Fruit fly (Drosophila melanogaster): ENCODE measurements around the gene Sfp24F.

Gene Sfp24F

dm6 chr2L:4459543-4459942, 17.7 kb upstream of the Sfp24F start, which contains the start of the genes mRpL27 and CG15435 (continued):
- TF ChIP-seq CG15269 (tag; optimal IDR thresholded peaks at IDR 0.05) (peak; percentile 49), CG10147 (GFP tag; optimal IDR thresholded peaks at IDR 0.05) (peak; percentile 54), CG7928 (GFP tag; optimal IDR thresholded peaks at IDR 0.05) (no peak), wdn (GFP tag; IDR thresholded peaks at IDR 0.05) (no peak), CG10366 (GFP tag; IDR thresholded peaks at IDR 0.05) (no peak), CG2120 (GFP tag; optimal IDR thresholded peaks at IDR 0.05) (peak; percentile 68), Fer2 (tag; optimal IDR thresholded peaks at IDR 0.05) (peak; percentile 16), bab2 (GFP tag; optimal IDR thresholded peaks at IDR 0.05) (no peak), tx (GFP tag; optimal IDR thresholded peaks at IDR 0.05) (no peak), fd96Cb (tag; optimal IDR thresholded peaks at IDR 0.05) (no peak), CG11247 (GFP tag; IDR thresholded peaks at IDR 0.05) (no peak), klu (GFP tag; IDR thresholded peaks at IDR 0.05) (peak; percentile 28; the same call in 1 of the 2 replicates), en (GFP tag; optimal IDR thresholded peaks at IDR 0.05) (no peak), CG8944 (GFP tag; optimal IDR thresholded peaks at IDR 0.05) (no peak), CG2678 (tag; optimal IDR thresholded peaks at IDR 0.05) (peak; percentile 53), tna (GFP tag; IDR thresholded peaks at IDR 0.05; ENCODE audit: partially characterized antibody) (no peak), H15 (GFP tag; IDR thresholded peaks at IDR 0.05) (no peak), D19A (tag; optimal IDR thresholded peaks at IDR 0.05) (no peak), tll (GFP tag; optimal IDR thresholded peaks at IDR 0.05) (no peak), mirr (GFP tag; optimal IDR thresholded peaks at IDR 0.05) (no peak), CG2712 (tag; optimal IDR thresholded peaks at IDR 0.05) (peak; percentile 59), Elba2 (GFP tag; optimal IDR thresholded peaks at IDR 0.05) (peak; percentile 22), MTF-1 (GFP tag; optimal IDR thresholded peaks at IDR 0.05; ENCODE audit: borderline replicate concordance) (no peak), CG12744 (GFP tag; optimal IDR thresholded peaks at IDR 0.05) (no peak), z (GFP tag; IDR thresholded peaks at IDR 0.05) (no peak), CG10979 (tag; optimal IDR thresholded peaks at IDR 0.05) (peak; percentile 20), CHES-1-like (GFP tag; optimal IDR thresholded peaks at IDR 0.05) (no peak), CG33213 (GFP tag; optimal IDR thresholded peaks at IDR 0.05) (no peak), CG5953 (GFP tag; IDR thresholded peaks at IDR 0.05) (no peak), CG5180 (GFP tag; optimal IDR thresholded peaks at IDR 0.05) (no peak), usp (GFP tag; optimal IDR thresholded peaks at IDR 0.05) (no peak), Blimp-1 (GFP tag; optimal IDR thresholded peaks at IDR 0.05) (no peak), CG7556 (GFP tag; optimal IDR thresholded peaks at IDR 0.05) (peak; percentile 7), CG18262 (tag; optimal IDR thresholded peaks at IDR 0.05) (peak; percentile 32), CG17568 (GFP tag; optimal IDR thresholded peaks at IDR 0.05) (no peak), sens-2 (GFP tag; IDR thresholded peaks at IDR 0.05) (no peak), YL-1 (GFP tag; optimal IDR thresholded peaks at IDR 0.05) (peak; percentile 75), esg (GFP tag; conservative IDR thresholded peaks at IDR 0.05) (no peak), CrebB (tag; optimal IDR thresholded peaks at IDR 0.05) (no peak), CG4424 (GFP tag; optimal IDR thresholded peaks at IDR 0.05) (no peak), Camta (GFP tag; optimal IDR thresholded peaks at IDR 0.05) (no peak), CG12769 (tag; optimal IDR thresholded peaks at IDR 0.05) (no peak), Poxn (GFP tag; IDR thresholded peaks at IDR 0.05) (no peak), CG17802 (tag; optimal IDR thresholded peaks at IDR 0.05) (no peak), NFAT (GFP tag; IDR thresholded peaks at IDR 0.05) (no peak), CG8924 (tag; optimal IDR thresholded peaks at IDR 0.05) (peak; percentile 56), bigmax (GFP tag; optimal IDR thresholded peaks at IDR 0.05) (no peak), CG4820 (GFP tag; optimal IDR thresholded peaks at IDR 0.05) (no peak), trem (tag; optimal IDR thresholded peaks at IDR 0.05) (peak; percentile 75), CG4707 (GFP tag; optimal IDR thresholded peaks at IDR 0.05) (no peak), ems (GFP tag; optimal IDR thresholded peaks at IDR 0.05) (peak; percentile 35), zfh2 (GFP tag; optimal IDR thresholded peaks at IDR 0.05) (peak; percentile 15)

Data from whole organism, embryonic.